Worm (Caenorhabditis elegans): ENCODE measurements around the gene emb-5.

emb-5 gene

DNA sequence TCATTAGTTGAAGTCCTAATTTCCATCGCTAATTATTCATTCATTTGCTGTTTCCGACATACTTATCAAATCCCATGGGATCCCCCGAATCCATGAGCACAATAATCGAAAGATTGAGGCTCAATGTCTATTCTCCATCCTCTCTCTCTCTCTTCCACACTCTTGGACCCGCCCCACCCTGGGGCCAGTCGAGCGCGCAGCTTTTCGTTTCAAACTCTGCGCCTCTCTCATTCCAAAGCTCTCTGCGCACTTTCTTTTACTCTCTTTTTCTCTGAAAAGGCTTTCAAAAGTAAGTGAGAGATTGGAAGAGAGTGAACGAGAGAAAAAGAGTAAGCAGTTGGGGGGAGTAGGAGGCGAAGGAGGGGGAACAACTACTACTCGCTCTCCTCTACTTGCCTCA, 1.3 kb upstream of the emb-5 start, which contains the start of gene acy-1:
TSS of gene acy-1 (plus strand) at position 346 of the 400 bp plus-strand sequence.
- TF ChIP-seq hlh-11 (tag; optimal IDR thresholded peaks at IDR 0.05) (peak; percentile 60), ceh-62 (tag; optimal IDR thresholded peaks at IDR 0.05) (no peak), dpl-1 (GFP tag; optimal IDR thresholded peaks at IDR 0.05) (peak; percentile 58), ZK546.5 (tag; optimal IDR thresholded peaks at IDR 0.05) (no peak), dmd-6 (GFP tag; IDR thresholded peaks at IDR 0.05) (peak; percentile 28; the same call in 1 of the 2 replicates), T26A8.4 (GFP tag; IDR thresholded peaks at IDR 0.05) (no peak), spr-3 (GFP tag; optimal IDR thresholded peaks at IDR 0.05) (no peak), F10B5.3 (tag; optimal IDR thresholded peaks at IDR 0.05) (no peak), aly-2 (tag; optimal IDR thresholded peaks at IDR 0.05) (no peak), lin-13 (GFP tag; optimal IDR thresholded peaks at IDR 0.05) (peak; percentile 19), nhr-28 (tag; optimal IDR thresholded peaks at IDR 0.05) (no peak), daf-16 (GFP tag; optimal IDR thresholded peaks at IDR 0.05) (peak in 1 of 2 experiments; percentile 14), daf-16 (tag; optimal IDR thresholded peaks at IDR 0.05) (no peak), lir-3 (tag; optimal IDR thresholded peaks at IDR 0.05) (no peak), mes-2 (tag; optimal IDR thresholded peaks at IDR 0.05; ENCODE audit: poor library complexity, severe bottlenecking) (peak; percentile 45), nhr-42 (GFP tag; IDR thresholded peaks at IDR 0.05) (no peak), F37D6.2 (tag; optimal IDR thresholded peaks at IDR 0.05) (peak; percentile 42), daf-12 (tag; optimal IDR thresholded peaks at IDR 0.05) (no peak), pha-4 (GFP tag; IDR thresholded peaks at IDR 0.05) (no peak), pha-4 (tag; optimal IDR thresholded peaks at IDR 0.05) (peak; percentile 14), nhr-111 (GFP tag; optimal IDR thresholded peaks at IDR 0.05) (no peak), dmd-8 (GFP tag; IDR thresholded peaks at IDR 0.05) (0 out of 2 replicates have a peak, but pooled peaks have one; percentile 48), lsy-2 (tag; optimal IDR thresholded peaks at IDR 0.05) (peak; percentile 66 to 84), hif-1 (tag; optimal IDR thresholded peaks at IDR 0.05) (peak in 1 of 2 experiments; percentile 10), hmg-1.1 (GFP tag; IDR thresholded peaks at IDR 0.05) (peak; percentile 79), rbr-2 (tag; optimal IDR thresholded peaks at IDR 0.05) (peak; percentile 76), mep-1 (tag; optimal IDR thresholded peaks at IDR 0.05) (peak; percentile 74), unc-130 (GFP tag; optimal IDR thresholded peaks at IDR 0.05) (no peak), lin-38 (GFP tag; IDR thresholded peaks at IDR 0.05) (peak; percentile 65), mdl-1 (tag; optimal IDR thresholded peaks at IDR 0.05) (peak in 1 of 2 experiments; percentile 30), fkh-10 (GFP tag; optimal IDR thresholded peaks at IDR 0.05) (peak; percentile 83), egl-43 (GFP tag; IDR thresholded peaks at IDR 0.05) (0 out of 2 replicates have a peak, but pooled peaks have one; percentile 34), aha-1 (tag) (peak; percentile 95), nhr-77 (tag; optimal IDR thresholded peaks at IDR 0.05) (no peak), nhr-10 (tag; optimal IDR thresholded peaks at IDR 0.05) (no peak), dve-1 (tag; optimal IDR thresholded peaks at IDR 0.05; ENCODE audit: insufficient read depth) (no peak), attf-4 (tag; optimal IDR thresholded peaks at IDR 0.05) (no peak), mxl-3 (GFP tag; optimal IDR thresholded peaks at IDR 0.05) (no peak), sdz-12 (GFP tag; optimal IDR thresholded peaks at IDR 0.05) (no peak), unc-62 (GFP tag; optimal IDR thresholded peaks at IDR 0.05 in 1 of 2) (peak in 1 of 2 experiments; percentile 30), unc-62 (tag; optimal IDR thresholded peaks at IDR 0.05) (no peak), ctbp-1 (GFP tag; IDR thresholded peaks at IDR 0.05) (peak; percentile 70), zfp-3 (GFP tag; conservative IDR thresholded peaks at IDR 0.05) (no peak), set-16 (GFP tag; IDR thresholded peaks at IDR 0.05) (peak; percentile 61), ztf-11 (tag; optimal IDR thresholded peaks at IDR 0.05) (no peak), gei-8 (GFP tag; optimal IDR thresholded peaks at IDR 0.05) (no peak), F26F4.8 (GFP tag; conservative IDR thresholded peaks at IDR 0.05) (no peak), nhr-11 (tag; optimal IDR thresholded peaks at IDR 0.05) (peak; percentile 79)

Data from whole organism, L4 larva.